Fruit fly (Drosophila melanogaster) whole organism, adult: ENCODE data around the gene CG18171.
A peak's percentile ranks its signal among the peaks of the same experiment; 100 is the strongest.

Experiments
- CG11617 ChIP-seq: fragments of 200-800 bp; sonication (Bioruptor generic); optimal IDR thresholded peaks from 2 replicates; lab custom pipeline; 2017; ENCODE audit warnings: mild to moderate bottlenecking, missing biosample characterization, missing genetic modification reagents, missing genetic modification characterization
- CG12768 ChIP-seq: fragments of 200-800 bp; sonication (Bioruptor generic); optimal IDR thresholded peaks from 2 replicates; lab custom pipeline; 2017; ENCODE audit warnings: missing biosample characterization, missing genetic modification characterization, mild to moderate bottlenecking, moderate library complexity, missing genetic modification reagents
- CG14711 ChIP-seq: fragments of 200-800 bp; sonication (Bioruptor generic); optimal IDR thresholded peaks from 2 replicates; lab custom pipeline; 2018; ENCODE audit warnings: missing biosample characterization, mild to moderate bottlenecking, missing genetic modification characterization, moderate library complexity
- CG1620 ChIP-seq: fragments of 200-800 bp; sonication (Bioruptor generic); optimal IDR thresholded peaks from 2 replicates; lab custom pipeline; 2016; ENCODE audit warnings: missing biosample characterization, missing genetic modification characterization
- CG33017 ChIP-seq: fragments of 200-800 bp; sonication (Bioruptor generic); optimal IDR thresholded peaks from 2 replicates; lab custom pipeline; 2018; ENCODE audit warnings: missing biosample characterization, mild to moderate bottlenecking, missing genetic modification characterization, moderate library complexity
- CG5204 ChIP-seq: fragments of 200-800 bp; sonication (Bioruptor generic); optimal IDR thresholded peaks from 2 replicates; lab custom pipeline; 2016; ENCODE audit warnings: missing biosample characterization, missing genetic modification characterization
- CG7045 ChIP-seq: fragments of 200-800 bp; sonication (Bioruptor generic); optimal IDR thresholded peaks from 2 replicates; lab custom pipeline; 2017; ENCODE audit warnings: missing biosample characterization, mild to moderate bottlenecking, missing genetic modification characterization
- CG7101 ChIP-seq: fragments of 200-800 bp; sonication (Bioruptor generic); optimal IDR thresholded peaks from 2 replicates; lab custom pipeline; 2018; ENCODE audit warnings: missing biosample characterization, mild to moderate bottlenecking, missing genetic modification characterization, moderate library complexity
- Clk ChIP-seq: fragments of 200-800 bp; sonication (Bioruptor generic); optimal IDR thresholded peaks from 2 replicates; lab custom pipeline; 2017; ENCODE audit warnings: missing biosample characterization, missing genetic modification characterization
- Crg-1 ChIP-seq: fragments of 200-800 bp; sonication (Bioruptor generic); optimal IDR thresholded peaks from 2 replicates; lab custom pipeline; 2016; ENCODE audit warnings: missing biosample characterization, missing genetic modification characterization
- Hr96 ChIP-seq: fragments of 200-800 bp; sonication (Bioruptor generic); optimal IDR thresholded peaks from 2 replicates; lab custom pipeline; 2016; ENCODE audit warnings: missing biosample characterization, missing genetic modification characterization
- Mnt ChIP-seq: fragments of 200-800 bp; sonication (Bioruptor generic); optimal IDR thresholded peaks from 2 replicates; lab custom pipeline; 2016; ENCODE audit warnings: missing biosample characterization, mild to moderate bottlenecking, missing genetic modification characterization
- bab1 ChIP-seq: fragments of 200-800 bp; sonication (Bioruptor generic); optimal IDR thresholded peaks from 3 replicates; lab custom pipeline; 2019; ENCODE audit warnings: missing biosample characterization, mild to moderate bottlenecking, missing genetic modification characterization, moderate library complexity
- cic ChIP-seq: fragments of 200-800 bp; sonication (Bioruptor generic); optimal IDR thresholded peaks from 2 replicates; lab custom pipeline; 2017; ENCODE audit warnings: missing biosample characterization, mild to moderate bottlenecking, missing genetic modification characterization, moderate library complexity
- cnc ChIP-seq, 2 experiments: fragments of >200 bp; optimal IDR thresholded peaks; 2 replicates each; lab custom pipeline; 2017
- kay ChIP-seq: fragments of 200-800 bp; sonication (Bioruptor generic); peaks from one replicate; lab custom pipeline; 2016; ENCODE audit warnings: missing biosample characterization, missing genetic modification characterization, borderline replicate concordance
- ovo ChIP-seq: fragments of 200-800 bp; sonication (Bioruptor generic); optimal IDR thresholded peaks from 2 replicates; lab custom pipeline; 2016; ENCODE audit warnings: missing biosample characterization, missing genetic modification characterization
- pad ChIP-seq: fragments of 200-800 bp; sonication (Bioruptor generic); optimal IDR thresholded peaks from 3 replicates; lab custom pipeline; 2017; ENCODE audit warnings: missing biosample characterization, missing genetic modification characterization, mild to moderate bottlenecking, moderate library complexity, missing genetic modification reagents
- tj ChIP-seq: fragments of 200-800 bp; sonication (Bioruptor generic); optimal IDR thresholded peaks from 3 replicates; lab custom pipeline; 2017; ENCODE audit warnings: missing biosample characterization, mild to moderate bottlenecking, missing genetic modification characterization, moderate library complexity
- toe ChIP-seq: fragments of 200-800 bp; sonication (Bioruptor generic); optimal IDR thresholded peaks from 2 replicates; lab custom pipeline; 2016; ENCODE audit warnings: missing biosample characterization, missing genetic modification characterization

The CG18171 gene

DNA sequence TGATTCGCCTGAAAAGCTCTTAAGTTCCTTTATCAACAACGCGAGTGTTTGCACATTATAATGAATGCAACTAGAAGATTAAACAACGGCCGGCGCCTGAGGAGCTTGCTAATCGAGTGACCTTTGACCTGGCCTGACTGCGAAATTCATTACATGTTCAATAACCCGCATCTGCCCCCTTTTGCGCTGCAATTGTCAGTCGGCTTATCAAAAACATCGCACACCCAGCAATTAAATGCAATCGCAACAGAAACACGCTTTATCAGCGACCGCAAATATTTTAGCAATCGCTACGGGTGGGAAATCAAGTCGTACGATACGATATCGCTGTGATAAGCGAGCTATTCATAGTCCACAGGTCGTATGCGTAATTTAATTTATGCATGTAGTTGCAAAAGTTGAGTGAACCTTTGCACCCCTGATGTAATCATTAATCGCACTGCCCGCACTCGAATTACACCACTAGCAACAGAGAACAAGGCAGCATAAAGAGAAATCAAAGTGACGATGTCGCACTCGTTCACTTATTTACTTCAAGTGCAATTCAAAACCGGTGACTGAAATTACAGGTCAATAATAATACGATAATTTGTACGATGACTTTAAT, 16.7 kb upstream of the CG18171 start:
- TF ChIP-seq Crg-1 (GFP tag; lab: Kevin White, UChicago) (no peak), Clk (GFP tag; lab: Kevin White, UChicago) (no peak), CG12768 (GFP tag; lab: Kevin White, UChicago) (peak; percentile 43), CG1620 (GFP tag; lab: Kevin White, UChicago) (no peak), pad (GFP tag; lab: Kevin White, UChicago) (no peak), Mnt (GFP tag; lab: Kevin White, UChicago) (no peak), CG5204 (GFP tag; lab: Kevin White, UChicago) (no peak), CG14711 (tag; lab: Kevin White, UChicago) (no peak), CG7101 (tag; lab: Kevin White, UChicago) (no peak), tj (GFP tag; lab: Kevin White, UChicago) (peak; percentile 90), Hr96 (GFP tag; lab: Kevin White, UChicago) (no peak), CG11617 (GFP tag; lab: Kevin White, UChicago) (no peak), cnc (optimal IDR thresholded peaks at IDR 0.05; lab: Kevin White, UChicago) (no peak), toe (no peak), cic (peak; percentile 47)

DNA sequence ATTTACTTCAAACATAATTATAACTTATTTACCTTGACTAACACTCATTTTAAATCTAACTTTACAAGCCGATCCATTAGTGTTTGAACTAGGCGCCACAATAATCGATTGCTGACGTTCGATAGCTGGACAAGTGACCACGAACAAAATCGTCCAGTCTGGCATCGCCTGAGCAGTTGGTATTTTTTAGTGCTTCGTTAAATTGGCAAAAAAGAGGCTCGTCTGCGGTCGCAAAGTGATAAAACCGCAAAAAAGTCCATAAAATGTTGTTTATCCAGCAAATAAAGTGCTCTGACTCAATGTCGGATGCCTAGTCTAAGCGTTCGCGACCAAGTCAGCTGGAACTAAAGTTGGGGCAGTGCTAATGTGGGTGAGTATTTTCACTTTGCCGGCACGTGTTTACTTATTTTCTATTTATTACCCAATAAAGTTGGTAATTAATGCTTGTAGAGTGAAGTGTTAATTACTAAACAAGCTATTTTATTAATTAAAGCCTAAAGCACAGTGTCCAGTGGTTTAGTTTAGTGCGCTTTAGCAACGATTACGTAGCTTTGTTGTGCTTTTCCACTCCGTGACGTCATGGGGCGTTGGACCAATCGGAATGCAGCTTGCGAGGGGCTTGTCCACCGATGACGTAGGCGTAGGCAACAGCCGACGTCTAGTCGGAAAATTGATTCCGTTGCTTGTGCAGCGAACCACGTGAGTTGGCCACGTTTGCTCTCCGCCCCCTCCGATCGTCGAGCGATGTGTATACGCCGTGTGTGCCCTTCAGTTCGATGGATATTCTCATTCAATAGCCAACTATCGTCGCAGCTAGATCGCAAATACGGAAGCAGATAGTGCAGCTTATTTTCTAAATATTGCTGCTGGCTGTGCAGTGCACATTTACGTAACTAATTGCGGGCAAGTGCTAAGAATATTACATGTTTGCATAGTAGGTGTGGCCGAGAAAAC, 15.7 kb upstream of the CG18171 start, which contains the start of gene Gk2:
TSS of gene Gk2 (plus strand) at position 33 of the 954 bp plus-strand sequence.
- TF ChIP-seq tj (GFP tag; lab: Kevin White, UChicago) (no peak), kay (GFP tag; lab: Kevin White, UChicago) (no peak), CG7045 (GFP tag; lab: Kevin White, UChicago) (no peak), CG1620 (GFP tag; lab: Kevin White, UChicago) (no peak), CG14711 (tag; lab: Kevin White, UChicago) (no peak), cnc (optimal IDR thresholded peaks at IDR 0.05; lab: Kevin White, UChicago) (no peak), bab1 (GFP tag; lab: Kevin White, UChicago) (no peak), pad (GFP tag; lab: Kevin White, UChicago) (no peak), Clk (GFP tag; lab: Kevin White, UChicago) (no peak), CG11617 (GFP tag; lab: Kevin White, UChicago) (no peak), Mnt (GFP tag; lab: Kevin White, UChicago) (peak; percentile 27), CG33017 (no peak), toe (no peak), CG7101 (tag; lab: Kevin White, UChicago) (no peak), ovo (GFP tag; lab: Kevin White, UChicago) (no peak), cic (peak; percentile 10), CG5204 (GFP tag; lab: Kevin White, UChicago) (no peak), Hr96 (GFP tag; lab: Kevin White, UChicago) (no peak), CG12768 (GFP tag; lab: Kevin White, UChicago) (peak; percentile 13), Crg-1 (GFP tag; lab: Kevin White, UChicago) (no peak)

DNA sequence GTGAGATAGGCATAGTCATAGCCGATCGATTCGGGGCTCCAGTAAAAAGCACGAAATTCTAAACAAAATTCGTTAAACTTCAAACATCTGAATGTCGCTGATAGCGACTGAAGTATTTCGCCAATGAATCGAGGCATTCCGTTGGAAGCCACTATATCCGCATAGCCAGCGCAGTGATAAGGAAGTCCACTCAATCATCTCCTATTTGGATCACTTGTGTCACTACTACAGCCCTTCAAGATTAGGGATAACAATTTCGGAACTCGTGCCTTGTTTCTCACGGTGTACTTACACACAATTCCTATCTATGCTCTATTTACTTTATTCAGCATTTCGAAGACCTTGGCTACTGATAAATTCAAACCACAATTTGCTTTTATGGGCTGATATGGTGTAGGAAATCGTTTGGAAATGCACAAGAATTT, 15.0 kb upstream of the CG18171 start, which contains the start of gene PIG-Wb:
TSS of gene PIG-Wb (minus strand) at position 209 of the 425 bp plus-strand sequence.
- no peak for TF ChIP-seq CG5204 (GFP tag; lab: Kevin White, UChicago)
- no peak for TF ChIP-seq pad (GFP tag; lab: Kevin White, UChicago)
- TF ChIP-seq cic: peak; percentile 41
- TF ChIP-seq CG12768 (GFP tag; lab: Kevin White, UChicago): peak; percentile 25
- no peak for TF ChIP-seq CG33017

DNA sequence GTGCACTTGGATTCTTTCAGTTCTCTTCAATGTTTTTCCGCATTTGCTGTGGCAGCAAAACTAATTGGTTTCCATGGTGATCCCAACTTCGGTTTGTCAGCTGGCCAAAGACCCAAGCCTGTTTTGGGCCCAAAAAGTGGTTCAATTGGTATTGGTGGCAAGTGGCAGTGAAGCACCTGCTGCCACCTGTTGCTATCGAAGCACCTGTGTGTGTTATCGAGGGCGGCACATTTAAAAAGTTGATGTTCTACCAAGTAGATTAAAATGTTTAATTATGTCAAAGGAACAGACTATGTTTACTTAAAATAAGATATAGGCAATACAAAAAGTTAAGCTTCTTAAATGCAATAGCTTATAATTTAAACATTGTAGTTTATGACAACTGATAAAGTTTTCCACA, 12.7 kb upstream of the CG18171 start, which contains the start of gene Oseg4:
TSS of gene Oseg4 (minus strand) at position 165 of the 400 bp plus-strand sequence.
- TF ChIP-seq CG1620 (GFP tag; lab: Kevin White, UChicago) (no peak), CG11617 (GFP tag; lab: Kevin White, UChicago) (no peak), kay (GFP tag; lab: Kevin White, UChicago) (no peak), CG7045 (GFP tag; lab: Kevin White, UChicago) (no peak), Clk (GFP tag; lab: Kevin White, UChicago) (no peak), toe (no peak)

DNA sequence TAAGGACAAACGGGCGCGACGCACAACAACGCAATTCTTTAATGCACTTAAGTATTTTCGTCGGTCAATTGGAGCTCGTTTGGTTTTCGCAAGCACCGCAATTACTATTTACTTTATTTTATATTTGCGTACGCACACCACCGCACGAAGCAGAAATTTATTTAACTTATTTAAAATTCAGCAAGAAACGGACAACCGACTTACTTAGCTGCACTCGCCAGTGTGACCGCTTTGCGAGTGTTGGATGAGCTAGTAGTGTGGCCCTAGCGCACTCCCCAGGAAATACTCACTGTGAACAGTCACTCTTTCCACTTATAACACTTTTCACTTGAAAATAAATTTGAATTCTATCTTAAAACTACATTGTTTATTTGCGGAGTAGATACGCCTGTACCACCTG, 7.9 kb upstream of the CG18171 start, which contains the start of gene drpr:
TSS of gene drpr (minus strand) at position 235 of the 400 bp plus-strand sequence.
- no peak for TF ChIP-seq CG5204 (GFP tag; lab: Kevin White, UChicago)
- no peak for TF ChIP-seq kay (GFP tag; lab: Kevin White, UChicago)
- TF ChIP-seq cnc (optimal IDR thresholded peaks at IDR 0.05; lab: Kevin White, UChicago): no peak
- TF ChIP-seq CG7101 (tag; lab: Kevin White, UChicago): peak; percentile 44
- peak; percentile 45 for TF ChIP-seq bab1 (GFP tag; lab: Kevin White, UChicago)
- peak; percentile 69 for TF ChIP-seq tj (GFP tag; lab: Kevin White, UChicago)
- TF ChIP-seq CG12768 (GFP tag; lab: Kevin White, UChicago): peak; percentile 23
- TF ChIP-seq cic: peak; percentile 37
- TF ChIP-seq Crg-1 (GFP tag; lab: Kevin White, UChicago): peak; percentile 36
- peak; percentile 31 for TF ChIP-seq toe
- peak; percentile 22 for TF ChIP-seq Mnt (GFP tag; lab: Kevin White, UChicago)
- peak; percentile 21 for TF ChIP-seq CG11617 (GFP tag; lab: Kevin White, UChicago)
- TF ChIP-seq CG14711 (tag; lab: Kevin White, UChicago): peak; percentile 18
- peak; percentile 31 for TF ChIP-seq CG1620 (GFP tag; lab: Kevin White, UChicago)
